Worm (Caenorhabditis elegans) whole organism, L1 larva: ENCODE data around the gene npp-23.

Source experiments
- C34B4.2 ChIP-seq: sonication (generic microtip); optimal IDR thresholded peaks from 2 replicates; lab custom pipeline; 2017; ENCODE audit warnings: mild to moderate bottlenecking, missing genetic modification characterization, missing compliant biosample characterization
- blmp-1 ChIP-seq: fragments of 150-350 bp; optimal IDR thresholded peaks from 2 replicates; lab custom pipeline; 2014; ENCODE audit warnings: missing biosample characterization, missing genetic modification characterization
- ceh-82 ChIP-seq, 3 experiments: fragments of 150-350 bp in 1 of 3; sonication (generic microtip) in 2 of 3; optimal IDR thresholded peaks; 2 replicates each; lab custom pipeline; 2014 to 2017; ENCODE audit warnings: missing biosample characterization in 3 of 3, missing genetic modification characterization in 3 of 3
- nhr-11 ChIP-seq: fragments of 150-350 bp; optimal IDR thresholded peaks from 2 replicates; lab custom pipeline; 2014; ENCODE audit warnings: missing biosample characterization, missing genetic modification characterization
- nhr-12 ChIP-seq: sonication (generic microtip); optimal IDR thresholded peaks from 2 replicates; lab custom pipeline; 2017; ENCODE audit warnings: missing biosample characterization, missing genetic modification characterization
- pax-3 ChIP-seq: fragments of 200-800 bp; sonication (Bioruptor generic); optimal IDR thresholded peaks from 2 replicates; lab custom pipeline; 2018; ENCODE audit warnings: mild to moderate bottlenecking, missing genetic modification characterization, moderate library complexity, missing compliant biosample characterization
- snpc-4 ChIP-seq: fragments of 150-350 bp; optimal IDR thresholded peaks from 2 replicates; lab custom pipeline; 2014; ENCODE audit warnings: missing biosample characterization, missing genetic modification characterization
- unc-62 ChIP-seq: fragments of 150-350 bp; optimal IDR thresholded peaks from 2 replicates; lab custom pipeline; 2014; ENCODE audit warnings: missing biosample characterization, missing genetic modification reagents, missing genetic modification characterization
- ztf-4 ChIP-seq: fragments of 150-350 bp; optimal IDR thresholded peaks from 2 replicates; lab custom pipeline; 2014; ENCODE audit warnings: missing biosample characterization, missing genetic modification characterization

DNA sequence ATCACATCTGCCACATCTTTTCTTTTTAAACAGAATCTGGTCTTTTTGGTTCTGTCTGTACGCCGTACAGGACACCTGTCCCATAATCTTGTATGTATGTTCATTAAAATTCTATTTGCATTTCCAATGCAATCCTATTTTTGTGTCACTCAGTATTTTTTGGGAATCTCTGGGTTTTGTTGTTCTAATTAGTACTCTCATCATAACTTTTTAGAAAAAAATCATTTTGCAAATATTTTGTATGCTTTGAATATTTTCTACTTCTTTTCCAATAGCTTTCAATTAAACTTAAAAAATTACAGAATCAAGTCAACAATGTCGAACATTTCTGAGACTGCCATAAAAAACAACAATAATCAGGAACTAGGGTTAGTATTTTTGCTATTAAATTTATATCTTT lies 49.4 kb downstream of the npp-23 start, which contains the start of gene T28C6.3:
- no peak for TF ChIP-seq nhr-11 (tag; lab: Kevin White, UChicago)
- no peak for TF ChIP-seq unc-62 (GFP tag; lab: Kevin White, UChicago)
- TF ChIP-seq nhr-12 (tag; lab: Kevin White, UChicago) = no peak
- TF ChIP-seq pax-3 = no peak
- no peak for TF ChIP-seq blmp-1 (tag; lab: Kevin White, UChicago)
- no peak for TF ChIP-seq C34B4.2 (tag; lab: Kevin White, UChicago)
- no peak for TF ChIP-seq ceh-82 (tag; optimal IDR thresholded peaks at IDR 0.05; lab: Kevin White, UChicago)
- TF ChIP-seq ztf-4 (tag; lab: Kevin White, UChicago) = no peak
- no peak for TF ChIP-seq snpc-4 (tag; lab: Kevin White, UChicago)
